Worm (Caenorhabditis elegans): ENCODE data around the gene epn-1.
A peak's percentile ranks its signal among the peaks of the same experiment; 100 is the strongest.

epn-1 gene

ce11 chrX:14790320-14791048 lies 27.8 kb downstream of the epn-1 start, which contains the start of gene tatn-1:
Gene tatn-1, plus strand, starts transcription at chrX:14791008.
- TF ChIP-seq elt-1 (tag; optimal IDR thresholded peaks at IDR 0.05) (peak; percentile 97), elt-3 (tag; optimal IDR thresholded peaks at IDR 0.05) (peak in 1 of 3 experiments; percentile 66), snpc-4 (tag; optimal IDR thresholded peaks at IDR 0.05) (no peak), ceh-9 (tag; optimal IDR thresholded peaks at IDR 0.05) (no peak), ZK546.5 (tag; optimal IDR thresholded peaks at IDR 0.05) (no peak), egl-5 (tag; optimal IDR thresholded peaks at IDR 0.05) (peak; percentile 16), daf-12 (tag; optimal IDR thresholded peaks at IDR 0.05) (no peak), lin-15B (tag; optimal IDR thresholded peaks at IDR 0.05) (no peak), nhr-11 (tag; optimal IDR thresholded peaks at IDR 0.05) (no peak), ceh-82 (tag; optimal IDR thresholded peaks at IDR 0.05) (no peak), ama-1 (optimal IDR thresholded peaks at IDR 0.05) (no peak), ceh-28 (tag; optimal IDR thresholded peaks at IDR 0.05) (peak; percentile 21), elt-2 (tag; optimal IDR thresholded peaks at IDR 0.05) (peak; percentile 98), mml-1 (tag; optimal IDR thresholded peaks at IDR 0.05) (no peak), fkh-10 (GFP tag; optimal IDR thresholded peaks at IDR 0.05) (no peak), aly-2 (tag; optimal IDR thresholded peaks at IDR 0.05) (no peak), fos-1 (tag; optimal IDR thresholded peaks at IDR 0.05) (no peak), hmg-11 (tag; optimal IDR thresholded peaks at IDR 0.05) (no peak), unc-62 (GFP tag; optimal IDR thresholded peaks at IDR 0.05) (peak; percentile 43), R02D3.7 (tag; optimal IDR thresholded peaks at IDR 0.05) (no peak), unc-39 (tag; optimal IDR thresholded peaks at IDR 0.05) (no peak), jun-1 (tag; optimal IDR thresholded peaks at IDR 0.05) (peak; percentile 83), nhr-12 (tag; optimal IDR thresholded peaks at IDR 0.05) (no peak), nhr-77 (tag; optimal IDR thresholded peaks at IDR 0.05) (peak; percentile 9), ztf-4 (tag; optimal IDR thresholded peaks at IDR 0.05) (no peak), pha-4 (tag; optimal IDR thresholded peaks at IDR 0.05) (no peak), ztf-11 (tag; optimal IDR thresholded peaks at IDR 0.05) (no peak), ceh-16 (tag; optimal IDR thresholded peaks at IDR 0.05) (no peak), zag-1 (tag; optimal IDR thresholded peaks at IDR 0.05) (no peak), lsy-12 (tag; optimal IDR thresholded peaks at IDR 0.05) (no peak), nhr-237 (tag; optimal IDR thresholded peaks at IDR 0.05) (no peak), skn-1 (tag; optimal IDR thresholded peaks at IDR 0.05) (peak; percentile 53), nhr-28 (tag; optimal IDR thresholded peaks at IDR 0.05) (no peak), nhr-67 (tag; optimal IDR thresholded peaks at IDR 0.05) (no peak), mdl-1 (tag; optimal IDR thresholded peaks at IDR 0.05) (peak; percentile 93), lin-39 (tag; optimal IDR thresholded peaks at IDR 0.05) (no peak), pqm-1 (tag; optimal IDR thresholded peaks at IDR 0.05) (peak; percentile 69), fkh-2 (tag; optimal IDR thresholded peaks at IDR 0.05) (no peak), sea-2 (GFP tag; optimal IDR thresholded peaks at IDR 0.05) (no peak), nhr-25 (tag; optimal IDR thresholded peaks at IDR 0.05) (peak; percentile 98), nfya-1 (tag; optimal IDR thresholded peaks at IDR 0.05; ENCODE audit: insufficient read depth) (peak; percentile 16), nhr-43 (tag; optimal IDR thresholded peaks at IDR 0.05; ENCODE audit: poor library complexity, severe bottlenecking) (peak; percentile 97), tbx-2 (tag; optimal IDR thresholded peaks at IDR 0.05) (peak; percentile 82), eor-1 (tag; optimal IDR thresholded peaks at IDR 0.05) (no peak), nhr-76 (tag; optimal IDR thresholded peaks at IDR 0.05) (no peak), nhr-23 (tag; optimal IDR thresholded peaks at IDR 0.05) (peak; percentile 98), egl-27 (tag; optimal IDR thresholded peaks at IDR 0.05) (no peak)

Measured in whole organism, L3 larva.